Worm (Caenorhabditis elegans) whole organism, L1 larva: ENCODE measurements around the gene srd-17.
"Not testable (repeated sequence)": the region's sequence is repeated elsewhere in the genome, so short reads cannot be mapped to it uniquely, and the experiment has no call there.

Source experiments
- alr-1 ChIP-seq: fragments of 200-800 bp; sonication (Bioruptor generic); optimal IDR thresholded peaks from 2 replicates; lab custom pipeline; 2018; ENCODE audit warnings: borderline replicate concordance, mild to moderate bottlenecking, missing genetic modification characterization, missing compliant biosample characterization
- blmp-1 ChIP-seq: fragments of 150-350 bp; optimal IDR thresholded peaks from 2 replicates; lab custom pipeline; 2014; ENCODE audit warnings: missing biosample characterization, missing genetic modification characterization
- ceh-82 ChIP-seq, 3 experiments: fragments of 150-350 bp in 1 of 3; sonication (generic microtip) in 2 of 3; optimal IDR thresholded peaks; 2 replicates each; lab custom pipeline; 2014 to 2017; ENCODE audit warnings: missing biosample characterization in 3 of 3, missing genetic modification characterization in 3 of 3
- ceh-88 ChIP-seq: fragments of 200-800 bp; sonication (Bioruptor generic); IDR thresholded peaks from 2 replicates; pipeline ENCODE4 v1.3.6; 2022; ENCODE audit warnings: missing genetic modification characterization, missing compliant biosample characterization
- ces-1 ChIP-seq: fragments of 150-350 bp; optimal IDR thresholded peaks from 2 replicates; lab custom pipeline; 2014; ENCODE audit warnings: missing biosample characterization, missing genetic modification reagents, missing genetic modification characterization
- efl-1 ChIP-seq, 4 experiments: fragments of 150-350 bp; optimal IDR thresholded peaks in 3 of 4; peaks in 1 of 4; 1 replicate in 1 of 4; 2 replicates in 3 of 4; lab custom pipeline; 2014; ENCODE audit warnings: missing biosample characterization in 2 of 4, missing genetic modification characterization in 2 of 4, missing genetic modification reagents in 2 of 4
- efl-3 ChIP-seq: fragments of 200-800 bp; sonication (Bioruptor generic); optimal IDR thresholded peaks from 2 replicates; lab custom pipeline; 2018; ENCODE audit warnings: mild to moderate bottlenecking, missing genetic modification characterization, missing compliant biosample characterization
- egl-13 ChIP-seq: sonication (generic microtip); optimal IDR thresholded peaks from 2 replicates; lab custom pipeline; 2016; ENCODE audit warnings: missing genotype, missing genetic modification reagents, missing genetic modification characterization, missing compliant biosample characterization
- fkh-4 ChIP-seq: sonication (generic microtip); optimal IDR thresholded peaks from 2 replicates; lab custom pipeline; 2016; ENCODE audit warnings: missing compliant biosample characterization, missing genetic modification characterization, borderline replicate concordance
- fos-1 ChIP-seq: fragments of 150-350 bp; optimal IDR thresholded peaks from 2 replicates; lab custom pipeline; 2014; ENCODE audit warnings: missing biosample characterization, missing genetic modification characterization
- hpl-2 ChIP-seq: fragments of 150-350 bp; optimal IDR thresholded peaks from 2 replicates; lab custom pipeline; 2014; ENCODE audit warnings: missing biosample characterization, missing genetic modification reagents, missing genetic modification characterization
- lin-13 ChIP-seq: fragments of 150-350 bp; optimal IDR thresholded peaks from 2 replicates; lab custom pipeline; 2014; ENCODE audit warnings: missing biosample characterization, missing genetic modification reagents, missing genetic modification characterization
- lin-14 ChIP-seq: fragments of 200-800 bp; sonication (Bioruptor generic); optimal IDR thresholded peaks from 2 replicates; lab custom pipeline; 2018; ENCODE audit warnings: mild to moderate bottlenecking, missing genetic modification characterization, moderate library complexity, missing compliant biosample characterization
- lsy-2 ChIP-seq, 2 experiments: fragments of 150-350 bp; optimal IDR thresholded peaks; 2 replicates each; lab custom pipeline; 2014; ENCODE audit warnings: missing biosample characterization in 2 of 2, missing genetic modification characterization in 2 of 2
- mab-9 ChIP-seq: fragments of 200-800 bp; sonication (Bioruptor generic); IDR thresholded peaks from 2 replicates; pipeline ENCODE4 v1.3.6; 2022; ENCODE audit warnings: missing genetic modification reagents, missing genetic modification characterization, missing compliant biosample characterization
- mdl-1 ChIP-seq, 2 experiments: fragments of 150-350 bp; optimal IDR thresholded peaks; 2 replicates each; lab custom pipeline; 2014 to 2017; ENCODE audit warnings: missing biosample characterization in 2 of 2, missing genetic modification characterization in 2 of 2, inconsistent platforms in 1 of 2
- mep-1 ChIP-seq: fragments of 150-350 bp; optimal IDR thresholded peaks from 2 replicates; lab custom pipeline; 2014; ENCODE audit warnings: missing biosample characterization, missing genetic modification characterization
- nhr-19 ChIP-seq: fragments of 200-800 bp; sonication (Bioruptor generic); conservative IDR thresholded peaks from 2 replicates; pipeline ENCODE4 v1.3.6; 2022; ENCODE audit warnings: missing genetic modification characterization, missing compliant biosample characterization
- nhr-20 ChIP-seq: sonication (generic microtip); optimal IDR thresholded peaks from 2 replicates; lab custom pipeline; 2016; ENCODE audit warnings: mild to moderate bottlenecking, missing genetic modification characterization, missing compliant biosample characterization
- nhr-237 ChIP-seq: fragments of 150-350 bp; optimal IDR thresholded peaks from 2 replicates; lab custom pipeline; 2014; ENCODE audit warnings: missing biosample characterization, missing genetic modification characterization
- nhr-47 ChIP-seq: sonication (generic microtip); optimal IDR thresholded peaks from 2 replicates; lab custom pipeline; 2016; ENCODE audit warnings: mild to moderate bottlenecking, missing genetic modification characterization, moderate library complexity, missing compliant biosample characterization
- nhr-71 ChIP-seq: sonication (generic microtip); optimal IDR thresholded peaks from 2 replicates; lab custom pipeline; 2016; ENCODE audit warnings: mild to moderate bottlenecking, missing genetic modification characterization, moderate library complexity, missing compliant biosample characterization
- nhr-76 ChIP-seq: sonication (generic microtip); optimal IDR thresholded peaks from 2 replicates; lab custom pipeline; 2017; ENCODE audit warnings: missing biosample characterization, missing genetic modification characterization
- nhr-77 ChIP-seq: fragments of 150-350 bp; optimal IDR thresholded peaks from 2 replicates; lab custom pipeline; 2014; ENCODE audit warnings: missing biosample characterization, missing genetic modification characterization
- nhr-85 ChIP-seq: sonication (generic microtip); peaks from one replicate; lab custom pipeline; 2016; ENCODE audit warnings: missing genetic modification characterization, inconsistent platforms, missing compliant biosample characterization
- pqm-1 ChIP-seq: sonication (generic microtip); optimal IDR thresholded peaks from 3 replicates; lab custom pipeline; 2017; ENCODE audit warnings: missing biosample characterization, missing genetic modification characterization
- rnt-1 ChIP-seq: sonication (generic microtip); optimal IDR thresholded peaks from 2 replicates; lab custom pipeline; 2016; ENCODE audit warnings: mild to moderate bottlenecking, missing genetic modification characterization, moderate library complexity, missing compliant biosample characterization
- snpc-4 ChIP-seq: fragments of 150-350 bp; optimal IDR thresholded peaks from 2 replicates; lab custom pipeline; 2014; ENCODE audit warnings: missing biosample characterization, missing genetic modification characterization
- snu-23 ChIP-seq: sonication (generic microtip); optimal IDR thresholded peaks from 2 replicates; lab custom pipeline; 2016; ENCODE audit warnings: missing genetic modification characterization, missing compliant biosample characterization
- sox-4 ChIP-seq: sonication (generic microtip); optimal IDR thresholded peaks from 2 replicates; lab custom pipeline; 2016; ENCODE audit warnings: missing genetic modification characterization, missing compliant biosample characterization
- sptf-1 ChIP-seq: fragments of 150-350 bp; optimal IDR thresholded peaks from 2 replicates; lab custom pipeline; 2014; ENCODE audit warnings: missing biosample characterization, missing genetic modification characterization
- tbx-2 ChIP-seq: sonication (generic microtip); optimal IDR thresholded peaks from 2 replicates; lab custom pipeline; 2016; ENCODE audit warnings: missing genetic modification characterization, missing compliant biosample characterization
- zag-1 ChIP-seq: fragments of 150-350 bp; optimal IDR thresholded peaks from 2 replicates; lab custom pipeline; 2014; ENCODE audit warnings: missing biosample characterization, missing genetic modification characterization
- zip-4 ChIP-seq: fragments of 200-800 bp; sonication (Bioruptor generic); optimal IDR thresholded peaks from 2 replicates; lab custom pipeline; 2018; ENCODE audit warnings: mild to moderate bottlenecking, missing genetic modification characterization, moderate library complexity, missing compliant biosample characterization
- ztf-11 ChIP-seq, 2 experiments: sonication (generic microtip); optimal IDR thresholded peaks; 2 replicates each; lab custom pipeline; 2016 to 2017; ENCODE audit warnings: missing genetic modification characterization in 2 of 2, missing biosample characterization in 1 of 2, missing compliant biosample characterization in 1 of 2

The srd-17 gene

DNA sequence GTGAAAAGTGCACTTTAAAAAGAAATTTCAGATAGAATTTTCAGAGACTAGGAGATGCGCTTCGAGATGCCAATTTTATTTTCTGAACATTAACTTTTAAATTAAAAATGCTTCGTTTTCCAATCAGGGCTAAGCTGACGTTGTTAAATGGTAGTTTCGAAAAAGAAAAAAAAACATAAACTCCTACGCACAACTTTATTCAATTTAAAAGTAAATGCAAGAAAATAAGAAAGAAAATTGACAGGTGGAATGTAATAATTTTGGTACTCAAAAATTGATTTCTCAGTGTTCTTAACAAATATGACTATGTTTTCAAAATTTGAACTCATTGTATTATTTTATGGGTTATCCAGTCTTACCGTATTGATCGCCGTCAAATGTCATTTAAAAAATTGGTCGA lies 20.8 kb upstream of the srd-17 start, which contains the start of gene lurp-2:
Gene lurp-2, plus strand, starts transcription at position 301 of the 400 bp plus-strand sequence.
- TF ChIP-seq nhr-76 (tag; lab: Kevin White, UChicago) (no peak), nhr-77 (tag; lab: Kevin White, UChicago) (no peak), zip-4 (GFP tag; lab: Kevin White, UChicago) (no peak), fkh-4 (no peak), mep-1 (no peak), sptf-1 (tag; lab: Kevin White, UChicago) (no peak), sox-4 (tag; lab: Kevin White, UChicago) (no peak), snpc-4 (tag; lab: Kevin White, UChicago) (no peak), efl-3 (GFP tag; lab: Kevin White, UChicago) (no peak), egl-13 (tag; lab: Kevin White, UChicago) (no peak)

DNA sequence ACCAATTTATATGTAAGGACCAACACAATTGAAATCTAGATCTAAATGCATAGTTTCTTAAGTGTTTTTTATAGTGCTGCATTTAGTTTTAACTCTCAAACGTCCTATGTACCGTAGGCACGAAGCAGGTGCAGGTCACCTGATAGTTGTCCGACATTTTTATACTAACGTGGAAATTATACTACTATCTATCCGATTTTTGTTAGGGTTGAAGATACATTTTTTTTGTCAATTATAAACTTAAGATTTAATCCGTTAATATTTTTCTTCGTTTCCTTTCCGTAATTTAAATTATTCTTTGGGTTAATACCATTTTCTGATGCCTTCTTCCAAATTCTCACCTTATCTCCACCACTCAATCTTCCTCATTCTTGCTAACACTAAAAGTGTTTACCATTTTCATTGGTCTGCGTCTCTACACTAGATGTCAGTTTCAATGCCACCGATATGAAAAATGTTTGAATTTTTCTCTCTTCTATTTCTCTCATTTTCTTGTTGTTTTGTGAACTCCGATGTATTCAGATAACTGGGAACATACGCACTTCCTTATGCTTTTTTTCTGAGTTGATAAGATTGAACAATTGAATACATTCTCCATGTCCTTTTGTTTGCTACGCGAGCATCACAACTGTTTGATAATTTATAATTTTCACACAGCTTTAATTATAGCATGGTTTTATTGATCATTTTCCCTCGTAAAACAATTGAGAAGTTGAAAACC lies 12.9 kb upstream of the srd-17 start, which contains the start of gene Y2H9A.4:
Gene Y2H9A.4, plus strand, starts transcription at position 671 of the 721 bp plus-strand sequence.
- peak; percentile 48 for TF ChIP-seq blmp-1 (tag; lab: Kevin White, UChicago)
- no peak for TF ChIP-seq lin-14
- TF ChIP-seq lsy-2 (tag; optimal IDR thresholded peaks at IDR 0.05; lab: Kevin White, UChicago), result peak; percentile 5 to 37
- TF ChIP-seq pqm-1 (tag; lab: Kevin White, UChicago), result no peak
- TF ChIP-seq ceh-88 (GFP tag; lab: Robert Waterston, UW), result no peak
- peak in 1 of 2 experiments; percentile 4 for TF ChIP-seq efl-1 (optimal IDR thresholded peaks at IDR 0.05; lab: Kevin White, UChicago)
- TF ChIP-seq efl-1 (GFP tag; optimal IDR thresholded peaks at IDR 0.05 in 1 of 2; lab: Kevin White, UChicago), result no peak
- no peak for TF ChIP-seq tbx-2 (tag; lab: Kevin White, UChicago)
- TF ChIP-seq nhr-71 (tag; lab: Kevin White, UChicago), result peak; percentile 38
- TF ChIP-seq snu-23 (GFP tag; lab: Kevin White, UChicago), result peak; percentile 49
- peak; percentile 13 for TF ChIP-seq rnt-1
- TF ChIP-seq nhr-85 (tag; lab: Kevin White, UChicago), result peak; percentile 80
- TF ChIP-seq nhr-20 (tag; lab: Kevin White, UChicago), result peak; percentile 46
- TF ChIP-seq alr-1 (tag; lab: Kevin White, UChicago), result no peak

DNA sequence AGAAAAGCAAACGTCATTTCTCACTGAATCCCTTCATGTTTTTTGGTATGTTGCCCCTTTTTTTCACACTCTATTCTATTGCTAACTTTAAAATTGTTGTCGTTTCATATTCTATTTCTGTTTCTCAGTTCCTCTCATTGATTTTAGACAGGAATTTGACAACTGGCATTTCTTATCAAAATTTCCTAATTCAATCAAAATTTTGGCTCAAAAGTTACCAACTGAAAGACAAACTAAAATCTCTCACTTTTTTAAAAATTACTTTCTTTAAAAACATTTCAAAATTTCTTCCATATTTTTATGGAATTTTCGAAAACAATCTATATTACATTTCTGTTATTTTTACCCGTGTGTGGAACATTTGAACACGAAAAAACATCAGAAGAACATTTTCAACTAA lies 11.0 kb upstream of the srd-17 start, which contains the start of gene Y2H9A.6:
Gene Y2H9A.6, plus strand, starts transcription at position 301 of the 400 bp plus-strand sequence.
- TF ChIP-seq mdl-1 (tag; optimal IDR thresholded peaks at IDR 0.05; lab: Kevin White, UChicago); mab-9; nhr-20 (tag; lab: Kevin White, UChicago): not testable (repeated sequence)
- TF ChIP-seq, all 84 proteins: peak for 0; not testable (repeated sequence) for 84

DNA sequence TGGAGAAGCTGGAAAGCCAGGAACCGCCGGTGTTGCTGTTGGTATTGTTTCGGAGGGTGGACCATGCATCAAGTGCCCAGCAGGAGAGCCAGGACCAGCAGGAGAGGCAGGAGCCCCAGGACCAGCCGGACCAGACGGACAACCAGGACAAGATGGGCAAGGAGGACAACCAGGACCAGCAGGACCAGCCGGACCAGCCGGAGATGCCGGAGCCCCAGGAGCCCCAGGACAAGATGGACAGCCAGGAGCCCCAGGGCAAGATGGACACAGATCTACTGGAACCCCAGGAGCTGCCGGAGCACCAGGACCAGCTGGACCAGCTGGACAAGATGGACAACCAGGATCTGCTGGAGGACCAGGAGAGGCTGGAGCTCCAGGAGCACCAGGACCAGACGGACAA lies 10.3 kb upstream of the srd-17 start:
- no peak for TF ChIP-seq zag-1 (tag; lab: Kevin White, UChicago)
- no peak for TF ChIP-seq ztf-11 (tag; optimal IDR thresholded peaks at IDR 0.05; lab: Kevin White, UChicago)
- no peak for TF ChIP-seq nhr-237 (tag; lab: Kevin White, UChicago)
- no peak for TF ChIP-seq ces-1 (GFP tag; lab: Kevin White, UChicago)
- TF ChIP-seq nhr-19 (GFP tag; lab: Robert Waterston, UW), result no peak
- TF ChIP-seq lin-13 (GFP tag; lab: Kevin White, UChicago), result no peak
- no peak for TF ChIP-seq mep-1
- no peak for TF ChIP-seq nhr-47 (tag; lab: Kevin White, UChicago)
- no peak for TF ChIP-seq ceh-82 (tag; optimal IDR thresholded peaks at IDR 0.05; lab: Kevin White, UChicago)
- no peak for TF ChIP-seq fos-1 (tag; lab: Kevin White, UChicago)
- TF ChIP-seq snu-23 (GFP tag; lab: Kevin White, UChicago), result no peak
- no peak for TF ChIP-seq nhr-85 (tag; lab: Kevin White, UChicago)
- TF ChIP-seq hpl-2 (GFP tag; lab: Kevin White, UChicago), result no peak
- no peak for TF ChIP-seq pqm-1 (tag; lab: Kevin White, UChicago)
